Fruit fly (Drosophila melanogaster): ENCODE results near the gene InR.
A peak's percentile ranks its signal among the peaks of the same experiment; 100 is the strongest.

dm6 chr3R:21653434-21653833, 34.3 kb upstream of the InR start:
- no peak for TF ChIP-seq achi (GFP tag; optimal IDR thresholded peaks at IDR 0.05)
- no peak for TF ChIP-seq esn (GFP tag; optimal IDR thresholded peaks at IDR 0.05)
- no peak for TF ChIP-seq fd59A (GFP tag; optimal IDR thresholded peaks at IDR 0.05)
- TF ChIP-seq Gug (GFP tag; IDR thresholded peaks at IDR 0.05) = no peak
- no peak for TF ChIP-seq pdm3 (GFP tag; optimal IDR thresholded peaks at IDR 0.05)
- no peak for TF ChIP-seq CG6792 (GFP tag; optimal IDR thresholded peaks at IDR 0.05)
- no peak for TF ChIP-seq CG6854 (GFP tag; optimal IDR thresholded peaks at IDR 0.05)
- no peak for TF ChIP-seq CG10631 (GFP tag; optimal IDR thresholded peaks at IDR 0.05)
- no peak for TF ChIP-seq CG6276 (GFP tag; optimal IDR thresholded peaks at IDR 0.05)
- TF ChIP-seq CG3032 (tag; optimal IDR thresholded peaks at IDR 0.05) = no peak
- no peak for TF ChIP-seq CG8632 (GFP tag; optimal IDR thresholded peaks at IDR 0.05)
- peak; percentile 3 for TF ChIP-seq CG16779 (tag; optimal IDR thresholded peaks at IDR 0.05)
- TF ChIP-seq CG11294 (GFP tag; IDR thresholded peaks at IDR 0.05) = no peak
- TF ChIP-seq Hr39 (GFP tag; optimal IDR thresholded peaks at IDR 0.05) = no peak

Measured in whole organism, prepupa.